Worm (Caenorhabditis elegans) whole organism, L4 larva: ENCODE data around the gene mmcm-1.
"Not testable (repeated sequence)": the region's sequence is repeated elsewhere in the genome, so short reads cannot be mapped to it uniquely, and the experiment has no call there.

ENCODE experiments used
- D1046.2 ChIP-seq: fragments of 200-800 bp; sonication (Bioruptor generic); IDR thresholded peaks from 2 replicates; pipeline ENCODE4 v1.3.6; 2022; ENCODE audit warnings: missing genetic modification characterization, missing compliant biosample characterization
- F10B5.3 ChIP-seq: sonication (generic microtip); optimal IDR thresholded peaks from 2 replicates; lab custom pipeline; 2016; ENCODE audit warnings: mild to moderate bottlenecking, missing genetic modification characterization, missing compliant biosample characterization
- T20F7.1 ChIP-seq: fragments of 200-800 bp; sonication (Bioruptor generic); optimal IDR thresholded peaks from 2 replicates; lab custom pipeline; 2018; ENCODE audit warnings: mild to moderate bottlenecking, missing genetic modification characterization, missing compliant biosample characterization
- T26A8.4 ChIP-seq: fragments of 200-800 bp; sonication (Bioruptor generic); IDR thresholded peaks from 2 replicates; pipeline ENCODE4 v1.3.6; 2022; ENCODE audit warnings: missing genetic modification characterization, missing compliant biosample characterization
- Y105C5A.15 ChIP-seq: fragments of 200-800 bp; sonication (Bioruptor generic); IDR thresholded peaks from 2 replicates; pipeline ENCODE4 v1.3.6; 2022; ENCODE audit warnings: missing genetic modification characterization, missing compliant biosample characterization
- Y48G9A.11 ChIP-seq: fragments of 200-800 bp; sonication (Bioruptor generic); IDR thresholded peaks from 2 replicates; pipeline ENCODE4 v1.3.6; 2022; ENCODE audit warnings: missing genetic modification reagents, missing genetic modification characterization, missing compliant biosample characterization
- ZK337.2 ChIP-seq: fragments of 200-800 bp; sonication (Bioruptor generic); IDR thresholded peaks from 2 replicates; pipeline ENCODE4 v1.3.6; 2022; ENCODE audit warnings: missing genetic modification reagents, missing genetic modification characterization, missing compliant biosample characterization
- ceh-20 ChIP-seq: fragments of 200-800 bp; sonication (Bioruptor generic); IDR thresholded peaks from 2 replicates; pipeline ENCODE4 v1.3.6; 2022; ENCODE audit warnings: missing genetic modification reagents, missing genetic modification characterization, missing compliant biosample characterization
- ceh-28 ChIP-seq: fragments of 150-350 bp; optimal IDR thresholded peaks from 2 replicates; lab custom pipeline; 2014; ENCODE audit warnings: missing biosample characterization, missing genetic modification reagents, missing genetic modification characterization
- ceh-44 ChIP-seq: fragments of 200-800 bp; sonication (Bioruptor generic); IDR thresholded peaks from 2 replicates; pipeline ENCODE4 v1.3.6; 2022; ENCODE audit warnings: missing genetic modification reagents, missing genetic modification characterization, missing compliant biosample characterization
- ctbp-1 ChIP-seq: fragments of 200-800 bp; sonication (Bioruptor generic); IDR thresholded peaks from 2 replicates; pipeline ENCODE4 v1.3.6; 2022; ENCODE audit warnings: missing genetic modification reagents, missing genetic modification characterization, missing compliant biosample characterization
- daf-12 ChIP-seq: fragments of 150-350 bp; optimal IDR thresholded peaks from 2 replicates; lab custom pipeline; 2014; ENCODE audit warnings: missing biosample characterization, missing genetic modification reagents, missing genetic modification characterization
- daf-16 ChIP-seq, 3 experiments: sonication (generic microtip); optimal IDR thresholded peaks; 2 replicates each; lab custom pipeline; 2016 to 2017; ENCODE audit warnings: missing genetic modification characterization in 3 of 3, missing genetic modification reagents in 3 of 3, mild to moderate bottlenecking in 2 of 3, missing compliant biosample characterization in 2 of 3, missing biosample characterization in 1 of 3, moderate library complexity in 1 of 3
- daf-8 ChIP-seq: fragments of 200-800 bp; sonication (Bioruptor generic); IDR thresholded peaks from 2 replicates; pipeline ENCODE4 v1.3.6; 2022; ENCODE audit warnings: missing genetic modification characterization, missing compliant biosample characterization
- dmd-6 ChIP-seq: fragments of 200-800 bp; sonication (Bioruptor generic); IDR thresholded peaks from 2 replicates; pipeline ENCODE4 v1.3.6; 2022; ENCODE audit warnings: missing genetic modification reagents, missing genetic modification characterization, missing compliant biosample characterization
- dmd-9 ChIP-seq: fragments of 200-800 bp; sonication (Bioruptor generic); IDR thresholded peaks from 2 replicates; pipeline ENCODE4 v1.3.6; 2022; ENCODE audit warnings: missing genetic modification reagents, missing genetic modification characterization, missing compliant biosample characterization
- dpl-1 ChIP-seq: fragments of 150-350 bp; optimal IDR thresholded peaks from 2 replicates; lab custom pipeline; 2014; ENCODE audit warnings: missing biosample characterization, missing genetic modification reagents, missing genetic modification characterization
- dve-1 ChIP-seq: sonication (generic microtip); optimal IDR thresholded peaks from 2 replicates; lab custom pipeline; 2017; ENCODE audit warnings: antibody characterized with exemption, mild to moderate bottlenecking, missing genetic modification characterization, missing compliant biosample characterization; ENCODE audit not compliant: insufficient read depth
- egl-43 ChIP-seq: fragments of 200-800 bp; sonication (Bioruptor generic); IDR thresholded peaks from 2 replicates; pipeline ENCODE4 v1.3.6; 2022; ENCODE audit warnings: missing genetic modification reagents, missing genetic modification characterization, missing compliant biosample characterization
- hif-1 ChIP-seq, 2 experiments: sonication (generic microtip); optimal IDR thresholded peaks; 2 replicates each; lab custom pipeline; 2016 to 2017; ENCODE audit warnings: missing compliant biosample characterization in 2 of 2, missing genetic modification characterization in 2 of 2, missing genetic modification reagents in 2 of 2, missing genotype in 2 of 2, mild to moderate bottlenecking in 1 of 2
- hlh-11 ChIP-seq: fragments of 200-800 bp; sonication (Bioruptor generic); optimal IDR thresholded peaks from 2 replicates; lab custom pipeline; 2018; ENCODE audit warnings: mild to moderate bottlenecking, missing genetic modification characterization, missing compliant biosample characterization
- hmg-1.1 ChIP-seq: fragments of 200-800 bp; sonication (Bioruptor generic); IDR thresholded peaks from 2 replicates; pipeline ENCODE4 v1.3.6; 2022; ENCODE audit warnings: missing genetic modification reagents, missing genetic modification characterization, missing compliant biosample characterization
- lin-38 ChIP-seq: fragments of 200-800 bp; sonication (Bioruptor generic); IDR thresholded peaks from 2 replicates; pipeline ENCODE4 v1.3.6; 2022; ENCODE audit warnings: missing genetic modification reagents, missing genetic modification characterization, missing compliant biosample characterization
- lir-3 ChIP-seq: sonication (generic microtip); optimal IDR thresholded peaks from 2 replicates; lab custom pipeline; 2016; ENCODE audit warnings: mild to moderate bottlenecking, missing genetic modification characterization, missing compliant biosample characterization
- lsy-2 ChIP-seq, 2 experiments: fragments of 150-350 bp in 1 of 2; sonication (generic microtip) in 1 of 2; optimal IDR thresholded peaks; 2 replicates each; lab custom pipeline; 2014 to 2017; ENCODE audit warnings: missing biosample characterization in 2 of 2, missing genetic modification characterization in 2 of 2
- madf-5 ChIP-seq, 2 experiments: fragments of 200-800 bp; sonication (Bioruptor generic); IDR thresholded peaks; 2 replicates each; pipeline ENCODE4 v1.3.6; 2022; ENCODE audit warnings: missing compliant biosample characterization in 2 of 2, missing genetic modification characterization in 2 of 2
- madf-9 ChIP-seq: fragments of 200-800 bp; sonication (Bioruptor generic); conservative IDR thresholded peaks from 2 replicates; pipeline ENCODE4 v1.3.6; 2022; ENCODE audit warnings: missing genetic modification reagents, missing genetic modification characterization, missing compliant biosample characterization
- mdt-29 ChIP-seq: fragments of 200-800 bp; sonication (Bioruptor generic); IDR thresholded peaks from 2 replicates; pipeline ENCODE4 v1.3.6; 2022; ENCODE audit warnings: missing genetic modification reagents, missing genetic modification characterization, missing compliant biosample characterization
- mes-2 ChIP-seq: sonication (generic microtip); optimal IDR thresholded peaks from 2 replicates; lab custom pipeline; 2016; ENCODE audit warnings: missing genotype, mild to moderate bottlenecking, missing genetic modification characterization, missing compliant biosample characterization; ENCODE audit not compliant: poor library complexity, severe bottlenecking
- mxl-2 ChIP-seq: fragments of 200-800 bp; sonication (Bioruptor generic); conservative IDR thresholded peaks from 2 replicates; pipeline ENCODE4 v1.3.6; 2022; ENCODE audit warnings: missing genetic modification reagents, missing genetic modification characterization, missing compliant biosample characterization
- nhr-11 ChIP-seq: fragments of 150-350 bp; optimal IDR thresholded peaks from 2 replicates; lab custom pipeline; 2014; ENCODE audit warnings: missing biosample characterization, missing genetic modification characterization
- nhr-28 ChIP-seq: fragments of 150-350 bp; optimal IDR thresholded peaks from 2 replicates; lab custom pipeline; 2014; ENCODE audit warnings: missing biosample characterization, missing genetic modification characterization
- nhr-42 ChIP-seq: fragments of 200-800 bp; sonication (Bioruptor generic); IDR thresholded peaks from 2 replicates; pipeline ENCODE4 v1.3.6; 2022; ENCODE audit warnings: missing genetic modification characterization, missing compliant biosample characterization
- nhr-77 ChIP-seq: fragments of 150-350 bp; optimal IDR thresholded peaks from 2 replicates; lab custom pipeline; 2014; ENCODE audit warnings: missing biosample characterization, missing genetic modification characterization
- pha-4 ChIP-seq, 2 experiments: fragments of 150-350 bp in 1 of 2; fragments of 200-800 bp in 1 of 2; sonication (Bioruptor generic) in 1 of 2; IDR thresholded peaks in 1 of 2; optimal IDR thresholded peaks in 1 of 2; 2 replicates each; pipeline versions ENCODE4 v1.3.6 to Lab custom; 2014 to 2022; ENCODE audit warnings: missing genetic modification characterization in 2 of 2, missing genetic modification reagents in 2 of 2, missing biosample characterization in 1 of 2, missing compliant biosample characterization in 1 of 2
- php-3 ChIP-seq: fragments of 200-800 bp; sonication (Bioruptor generic); IDR thresholded peaks from 2 replicates; pipeline ENCODE4 v1.3.6; 2022; ENCODE audit warnings: missing genetic modification reagents, missing genetic modification characterization, missing compliant biosample characterization
- rbr-2 ChIP-seq: sonication (generic microtip); optimal IDR thresholded peaks from 2 replicates; lab custom pipeline; 2016; ENCODE audit warnings: missing genotype, missing genetic modification characterization, missing compliant biosample characterization
- saeg-2 ChIP-seq: fragments of 200-800 bp; sonication (Bioruptor generic); IDR thresholded peaks from 2 replicates; pipeline ENCODE4 v1.3.6; 2022; ENCODE audit warnings: missing genetic modification reagents, missing genetic modification characterization, missing compliant biosample characterization
- tra-1 ChIP-seq: fragments of 200-800 bp; sonication (Bioruptor generic); IDR thresholded peaks from 2 replicates; pipeline ENCODE4 v1.3.6; 2022; ENCODE audit warnings: missing genetic modification reagents, missing genetic modification characterization, missing compliant biosample characterization
- unc-62 ChIP-seq, 3 experiments: fragments of 150-350 bp in 1 of 3; sonication (generic microtip); optimal IDR thresholded peaks in 2 of 3; peaks in 1 of 3; 1 replicate in 1 of 3; 2 replicates in 2 of 3; lab custom pipeline; 2014 to 2017; ENCODE audit warnings: missing biosample characterization in 3 of 3, missing genetic modification characterization in 3 of 3, missing genetic modification reagents in 3 of 3, missing genotype in 1 of 3
- vab-7 ChIP-seq: fragments of 200-800 bp; sonication (Bioruptor generic); IDR thresholded peaks from 2 replicates; pipeline ENCODE4 v1.3.6; 2022; ENCODE audit warnings: missing genetic modification reagents, missing genetic modification characterization, missing compliant biosample characterization
- zfp-3 ChIP-seq: fragments of 200-800 bp; sonication (Bioruptor generic); conservative IDR thresholded peaks from 2 replicates; pipeline ENCODE4 v1.3.6; 2022; ENCODE audit warnings: missing genetic modification reagents, missing genetic modification characterization, missing compliant biosample characterization

The mmcm-1 gene

DNA sequence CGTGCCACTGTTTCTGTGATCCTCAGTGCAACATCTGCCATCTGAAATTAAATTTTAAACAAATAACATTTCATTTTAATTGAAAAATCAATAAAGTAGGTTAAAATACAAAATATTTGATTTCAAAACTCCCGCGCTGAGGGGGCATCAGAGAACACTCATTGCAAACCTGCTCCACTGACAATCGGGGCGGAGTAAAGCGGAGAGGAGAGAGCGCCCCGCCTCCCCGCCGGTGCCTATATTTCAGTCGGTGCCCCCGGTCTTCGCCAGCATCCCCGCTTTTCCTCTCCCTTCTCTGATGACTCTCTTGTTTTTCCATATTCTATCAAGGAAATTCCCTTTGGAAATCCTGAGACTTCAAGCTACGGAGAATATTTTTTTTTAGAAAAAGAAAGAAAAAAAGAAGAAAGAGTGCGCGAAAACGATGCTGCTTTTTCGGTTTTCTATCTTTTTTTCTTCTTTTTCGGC, 44.5 kb downstream of the mmcm-1 start, which contains the start of gene brc-1 (continued):
- TF ChIP-seq T20F7.1 (GFP tag; lab: Kevin White, UChicago), result peak; percentile 73
- no peak for TF ChIP-seq daf-12 (tag; lab: Kevin White, UChicago)
- TF ChIP-seq nhr-77 (tag; lab: Kevin White, UChicago), result peak; percentile 86
- TF ChIP-seq unc-62 (GFP tag; optimal IDR thresholded peaks at IDR 0.05 in 1 of 2; lab: Kevin White, UChicago), result no peak
- TF ChIP-seq unc-62 (tag; optimal IDR thresholded peaks at IDR 0.05; lab: Kevin White, UChicago), result no peak
- TF ChIP-seq ceh-28 (tag; lab: Kevin White, UChicago), result no peak
- peak; percentile 85 for TF ChIP-seq egl-43
- no peak for TF ChIP-seq lir-3 (tag; lab: Kevin White, UChicago)
- peak; percentile 83 for TF ChIP-seq ceh-20 (GFP tag; lab: Robert Waterston, UW)
- peak; percentile 81 for TF ChIP-seq nhr-11 (tag; lab: Kevin White, UChicago)
- no peak for TF ChIP-seq Y105C5A.15 (GFP tag; lab: Robert Waterston, UW)
- peak; percentile 82 to 96 for TF ChIP-seq lsy-2 (tag; optimal IDR thresholded peaks at IDR 0.05; lab: Kevin White, UChicago)
- no peak for TF ChIP-seq Y48G9A.11 (GFP tag; lab: Robert Waterston, UW)
- TF ChIP-seq F10B5.3 (tag; lab: Kevin White, UChicago), result no peak
- no peak for TF ChIP-seq daf-8 (GFP tag; lab: Robert Waterston, UW)

DNA sequence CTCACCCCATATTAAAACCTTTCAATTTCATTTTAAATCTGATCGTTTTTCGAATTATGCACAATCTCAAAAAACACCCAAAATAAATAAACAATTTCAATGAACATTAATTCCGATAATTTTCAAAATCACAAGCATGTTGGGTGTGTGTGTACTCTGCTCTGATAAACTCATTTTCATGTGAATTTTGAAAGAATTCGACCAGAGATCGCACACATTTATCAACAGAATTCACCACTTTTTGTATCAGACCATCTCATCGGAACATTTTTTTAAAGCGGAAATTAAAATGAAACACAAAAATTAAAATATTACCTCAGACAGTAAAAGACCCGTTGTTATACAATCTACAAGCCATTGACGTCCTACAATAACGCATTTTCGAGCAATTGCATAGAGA, 49.5 kb downstream of the mmcm-1 start:
- TF ChIP-seq dmd-6 (GFP tag; lab: Robert Waterston, UW) (peak; percentile 69), lsy-2 (tag; optimal IDR thresholded peaks at IDR 0.05; lab: Kevin White, UChicago) (peak in 1 of 2 experiments; percentile 30), mxl-2 (0 out of 2 replicates have a peak, but pooled peaks have one; percentile 22), dve-1 (tag; lab: Kevin White, UChicago) (peak; percentile 46), php-3 (GFP tag; lab: Robert Waterston, UW) (0 out of 2 replicates have a peak, but pooled peaks have one; percentile 30), daf-16 (tag; optimal IDR thresholded peaks at IDR 0.05; lab: Kevin White, UChicago) (peak; percentile 91), nhr-28 (peak; percentile 8), hlh-11 (peak; percentile 40)
- TF ChIP-seq daf-16 (GFP tag; optimal IDR thresholded peaks at IDR 0.05; lab: Kevin White, UChicago), result not testable (repeated sequence)
- TF ChIP-seq, all 104 proteins: peak for 8; not testable (repeated sequence) for 96

DNA sequence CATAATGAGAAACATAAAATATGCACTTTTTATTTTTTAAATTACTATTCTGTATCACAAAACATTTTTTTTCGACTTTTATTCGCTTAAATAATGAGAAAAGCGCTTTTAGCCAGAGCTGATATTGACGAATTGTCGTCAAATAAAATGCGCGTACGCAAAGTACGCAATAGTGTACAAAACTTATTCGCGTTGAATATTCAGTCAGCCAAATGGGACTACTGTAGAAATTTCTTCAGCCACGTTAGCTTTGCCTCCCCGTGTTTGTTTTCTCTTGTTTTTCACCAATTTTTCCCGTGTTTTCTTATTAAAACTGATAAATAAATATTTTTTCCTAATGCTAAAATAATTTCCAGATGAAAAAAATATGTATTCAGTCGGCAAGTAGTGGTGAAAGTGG, 50.5 kb downstream of the mmcm-1 start:
- TF ChIP-seq vab-7 (GFP tag; lab: Robert Waterston, UW) (peak; percentile 85), ctbp-1 (peak; percentile 82), pha-4 (GFP tag; IDR thresholded peaks at IDR 0.05; lab: Robert Waterston, UW) (peak; percentile 68), ZK337.2 (GFP tag; lab: Robert Waterston, UW) (peak; percentile 94), mxl-2 (0 out of 2 replicates have a peak, but pooled peaks have one; percentile 15), zfp-3 (GFP tag; lab: Robert Waterston, UW) (peak; percentile 95), rbr-2 (tag; lab: Kevin White, UChicago) (peak; percentile 50), dmd-9 (GFP tag; lab: Robert Waterston, UW) (peak; percentile 98), php-3 (GFP tag; lab: Robert Waterston, UW) (0 out of 2 replicates have a peak, but pooled peaks have one; percentile 45), T26A8.4 (GFP tag; lab: Robert Waterston, UW) (peak; percentile 85), madf-9 (GFP tag; lab: Robert Waterston, UW) (peak; percentile 80), ceh-20 (GFP tag; lab: Robert Waterston, UW) (peak; percentile 86), T20F7.1 (GFP tag; lab: Kevin White, UChicago) (peak; percentile 69), lin-38 (GFP tag; lab: Robert Waterston, UW) (peak; percentile 91), mes-2 (peak; percentile 20), tra-1 (GFP tag; lab: Robert Waterston, UW) (peak; percentile 88), Y48G9A.11 (GFP tag; lab: Robert Waterston, UW) (peak; percentile 60; the same call in 1 of the 2 replicates), mdt-29 (GFP tag; lab: Robert Waterston, UW) (peak; percentile 87), hif-1 (tag; optimal IDR thresholded peaks at IDR 0.05; lab: Kevin White, UChicago) (peak in 1 of 2 experiments; percentile 21), dpl-1 (peak; percentile 7), D1046.2 (GFP tag; lab: Robert Waterston, UW) (peak; percentile 92), dmd-6 (GFP tag; lab: Robert Waterston, UW) (peak; percentile 92), saeg-2 (GFP tag; lab: Robert Waterston, UW) (0 out of 2 replicates have a peak, but pooled peaks have one; percentile 23), nhr-42 (GFP tag; lab: Robert Waterston, UW) (peak; percentile 90; the same call in 1 of the 2 replicates), ceh-44 (GFP tag; lab: Robert Waterston, UW) (peak; percentile 73; the same call in 1 of the 2 replicates), hmg-1.1 (GFP tag; lab: Robert Waterston, UW) (peak; percentile 88), madf-5 (GFP tag; IDR thresholded peaks at IDR 0.05; lab: Robert Waterston, UW) (peak in 1 of 2 experiments; percentile 67; a peak in 1 of 4 replicates)
- TF ChIP-seq pha-4 (tag; optimal IDR thresholded peaks at IDR 0.05; lab: Kevin White, UChicago), result not testable (repeated sequence)
